Worm (Caenorhabditis elegans): Measurements from ENCODE around the gene F21C10.10.
A peak's percentile ranks its signal among the peaks of the same experiment; 100 is the strongest.

F21C10.10 gene

ce11 chrV:9078815-9079525 lies 17.1 kb upstream of the F21C10.10 start (continued):
- TF ChIP-seq nfya-1 (tag; optimal IDR thresholded peaks at IDR 0.05; ENCODE audit: insufficient read depth) (peak; percentile 3), tbx-2 (tag; optimal IDR thresholded peaks at IDR 0.05) (no peak), unc-39 (tag; optimal IDR thresholded peaks at IDR 0.05) (no peak), nhr-43 (tag; optimal IDR thresholded peaks at IDR 0.05; ENCODE audit: poor library complexity, severe bottlenecking) (peak; percentile 46), nhr-12 (tag; optimal IDR thresholded peaks at IDR 0.05) (no peak), snpc-4 (tag; optimal IDR thresholded peaks at IDR 0.05) (no peak), ztf-11 (tag; optimal IDR thresholded peaks at IDR 0.05) (no peak), R02D3.7 (tag; optimal IDR thresholded peaks at IDR 0.05) (no peak), pha-4 (tag; optimal IDR thresholded peaks at IDR 0.05) (no peak), lsy-12 (tag; optimal IDR thresholded peaks at IDR 0.05) (no peak), jun-1 (tag; optimal IDR thresholded peaks at IDR 0.05) (peak; percentile 8), nhr-77 (tag; optimal IDR thresholded peaks at IDR 0.05) (no peak)

ce11 chrV:9079965-9080432 lies 16.1 kb upstream of the F21C10.10 start:
- TF ChIP-seq pha-4 (tag; optimal IDR thresholded peaks at IDR 0.05) (peak; percentile 62), jun-1 (tag; optimal IDR thresholded peaks at IDR 0.05) (peak; percentile 68), pqm-1 (tag; optimal IDR thresholded peaks at IDR 0.05) (peak; percentile 93), unc-62 (GFP tag; optimal IDR thresholded peaks at IDR 0.05) (no peak), lin-39 (tag; optimal IDR thresholded peaks at IDR 0.05) (no peak), nhr-11 (tag; optimal IDR thresholded peaks at IDR 0.05) (no peak), ZK546.5 (tag; optimal IDR thresholded peaks at IDR 0.05) (no peak), ceh-28 (tag; optimal IDR thresholded peaks at IDR 0.05) (no peak), fos-1 (tag; optimal IDR thresholded peaks at IDR 0.05) (no peak), elt-2 (tag; optimal IDR thresholded peaks at IDR 0.05) (peak; percentile 99), skn-1 (tag; optimal IDR thresholded peaks at IDR 0.05) (no peak), ceh-82 (tag; optimal IDR thresholded peaks at IDR 0.05) (no peak)

ce11 chrV:9081410-9081809 lies 14.7 kb upstream of the F21C10.10 start:
- TF ChIP-seq elt-2 (tag; optimal IDR thresholded peaks at IDR 0.05) (peak; percentile 67), egl-5 (tag; optimal IDR thresholded peaks at IDR 0.05) (no peak), unc-62 (GFP tag; optimal IDR thresholded peaks at IDR 0.05) (no peak), nhr-77 (tag; optimal IDR thresholded peaks at IDR 0.05) (no peak), egl-27 (tag; optimal IDR thresholded peaks at IDR 0.05) (no peak), hmg-11 (tag; optimal IDR thresholded peaks at IDR 0.05) (no peak), mdl-1 (tag; optimal IDR thresholded peaks at IDR 0.05) (no peak), pqm-1 (tag; optimal IDR thresholded peaks at IDR 0.05) (peak; percentile 80), lsy-12 (tag; optimal IDR thresholded peaks at IDR 0.05) (no peak), ceh-9 (tag; optimal IDR thresholded peaks at IDR 0.05) (no peak), ztf-11 (tag; optimal IDR thresholded peaks at IDR 0.05) (no peak), eor-1 (tag; optimal IDR thresholded peaks at IDR 0.05) (no peak), ZK546.5 (tag; optimal IDR thresholded peaks at IDR 0.05) (no peak), daf-12 (tag; optimal IDR thresholded peaks at IDR 0.05) (no peak), nhr-28 (tag; optimal IDR thresholded peaks at IDR 0.05) (no peak), ceh-28 (tag; optimal IDR thresholded peaks at IDR 0.05) (no peak), nhr-12 (tag; optimal IDR thresholded peaks at IDR 0.05) (no peak), pha-4 (tag; optimal IDR thresholded peaks at IDR 0.05) (peak; percentile 75), jun-1 (tag; optimal IDR thresholded peaks at IDR 0.05) (peak; percentile 2), R02D3.7 (tag; optimal IDR thresholded peaks at IDR 0.05) (no peak), nhr-25 (tag; optimal IDR thresholded peaks at IDR 0.05) (no peak), sea-2 (GFP tag; optimal IDR thresholded peaks at IDR 0.05) (no peak), lin-15B (tag; optimal IDR thresholded peaks at IDR 0.05) (no peak), nhr-43 (tag; optimal IDR thresholded peaks at IDR 0.05; ENCODE audit: poor library complexity, severe bottlenecking) (no peak), fkh-2 (tag; optimal IDR thresholded peaks at IDR 0.05) (no peak), ceh-82 (tag; optimal IDR thresholded peaks at IDR 0.05) (no peak), zag-1 (tag; optimal IDR thresholded peaks at IDR 0.05) (no peak), nhr-237 (tag; optimal IDR thresholded peaks at IDR 0.05) (no peak), snpc-4 (tag; optimal IDR thresholded peaks at IDR 0.05) (no peak), nhr-76 (tag; optimal IDR thresholded peaks at IDR 0.05) (no peak), skn-1 (tag; optimal IDR thresholded peaks at IDR 0.05) (no peak), nhr-23 (tag; optimal IDR thresholded peaks at IDR 0.05) (no peak), ama-1 (optimal IDR thresholded peaks at IDR 0.05) (no peak), elt-1 (tag; optimal IDR thresholded peaks at IDR 0.05) (no peak), nfya-1 (tag; optimal IDR thresholded peaks at IDR 0.05; ENCODE audit: insufficient read depth) (peak; percentile 38), fos-1 (tag; optimal IDR thresholded peaks at IDR 0.05) (no peak), ceh-16 (tag; optimal IDR thresholded peaks at IDR 0.05) (no peak), mml-1 (tag; optimal IDR thresholded peaks at IDR 0.05) (no peak), ztf-4 (tag; optimal IDR thresholded peaks at IDR 0.05) (no peak), aly-2 (tag; optimal IDR thresholded peaks at IDR 0.05) (no peak), nhr-11 (tag; optimal IDR thresholded peaks at IDR 0.05) (no peak), nhr-67 (tag; optimal IDR thresholded peaks at IDR 0.05) (no peak), unc-39 (tag; optimal IDR thresholded peaks at IDR 0.05) (no peak)
